Worm (Caenorhabditis elegans): Measurements from ENCODE around the gene Y65A5A.2.

Gene Y65A5A.2

DNA sequence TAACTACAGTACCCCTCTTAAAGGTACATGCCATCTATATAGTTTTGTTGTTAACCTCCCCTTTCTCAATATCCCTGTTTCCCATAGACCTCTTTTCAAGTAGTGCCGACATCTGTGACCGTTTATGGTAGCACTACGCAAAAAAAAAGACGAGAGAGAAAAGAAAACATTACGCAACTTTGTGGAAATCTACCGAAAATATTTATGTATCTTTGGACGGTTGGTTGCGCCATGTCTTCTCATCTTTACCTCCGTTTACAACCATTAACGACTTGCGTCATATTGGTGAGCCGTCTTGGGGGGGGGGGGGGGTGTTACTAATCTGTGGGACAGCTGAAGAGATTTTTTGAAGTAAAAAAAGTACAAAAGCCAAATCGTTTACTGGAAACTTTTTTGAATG is 20.4 kb upstream of the Y65A5A.2 start:
- TF ChIP-seq zag-1 (tag; optimal IDR thresholded peaks at IDR 0.05) (no peak), eor-1 (tag; optimal IDR thresholded peaks at IDR 0.05) (no peak), skn-1 (tag; optimal IDR thresholded peaks at IDR 0.05) (no peak), elt-3 (tag; optimal IDR thresholded peaks at IDR 0.05) (no peak), nhr-67 (tag; optimal IDR thresholded peaks at IDR 0.05) (no peak), nhr-12 (tag; optimal IDR thresholded peaks at IDR 0.05) (no peak), R02D3.7 (tag; optimal IDR thresholded peaks at IDR 0.05) (no peak)

DNA sequence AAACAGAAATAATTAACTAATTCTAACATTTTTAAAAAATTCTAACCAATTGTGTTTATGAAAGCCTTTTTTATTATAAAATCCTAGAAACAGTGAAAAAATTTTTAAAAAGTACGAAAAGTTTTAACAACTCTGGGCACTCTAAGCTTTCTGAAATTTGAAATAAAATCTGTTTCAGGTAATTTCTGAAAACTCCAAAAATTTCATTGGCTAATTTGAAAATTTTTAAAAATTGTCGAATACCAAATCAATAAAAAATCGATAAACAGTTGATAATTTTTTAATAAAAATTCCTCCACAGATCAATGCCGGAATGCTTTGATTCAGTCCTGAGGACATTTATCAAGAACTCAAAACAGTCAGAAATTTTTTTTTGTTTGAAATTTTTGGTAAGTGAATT is 18.2 kb upstream of the Y65A5A.2 start, which contains the start of gene Y65A5A.24:
Gene Y65A5A.24 (plus strand): TSS at position 301 of the 400 bp plus-strand sequence.
- TF ChIP-seq fos-1 (tag; optimal IDR thresholded peaks at IDR 0.05) (no peak), nhr-12 (tag; optimal IDR thresholded peaks at IDR 0.05) (no peak), hmg-11 (tag; optimal IDR thresholded peaks at IDR 0.05) (no peak), ama-1 (optimal IDR thresholded peaks at IDR 0.05) (no peak), nhr-43 (tag; optimal IDR thresholded peaks at IDR 0.05; ENCODE audit: poor library complexity, severe bottlenecking) (no peak), fkh-2 (tag; optimal IDR thresholded peaks at IDR 0.05) (no peak), skn-1 (tag; optimal IDR thresholded peaks at IDR 0.05) (no peak), daf-12 (tag; optimal IDR thresholded peaks at IDR 0.05) (no peak), mml-1 (tag; optimal IDR thresholded peaks at IDR 0.05) (no peak), aly-2 (tag; optimal IDR thresholded peaks at IDR 0.05) (no peak), nhr-11 (tag; optimal IDR thresholded peaks at IDR 0.05) (no peak), ztf-4 (tag; optimal IDR thresholded peaks at IDR 0.05) (no peak)

DNA sequence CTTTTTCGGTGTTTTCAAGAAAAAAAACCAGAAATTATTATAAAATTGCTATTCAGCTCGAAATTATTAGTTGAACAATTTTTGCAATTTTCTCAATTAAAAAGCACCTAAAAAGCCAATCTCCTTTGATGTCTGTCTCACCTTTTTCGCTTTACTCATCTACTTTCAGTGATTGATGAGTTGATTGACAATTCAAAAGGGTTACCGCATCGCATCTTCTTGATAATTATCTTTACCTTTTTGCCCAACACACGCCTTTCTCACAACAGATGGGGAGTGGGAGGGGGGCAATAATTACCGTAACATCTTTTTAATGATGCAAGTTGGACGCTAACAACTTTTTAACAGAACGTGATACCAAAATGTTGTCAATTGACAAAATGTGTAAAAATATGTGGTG is 15.2 kb upstream of the Y65A5A.2 start:
- no peak for TF ChIP-seq fos-1 (tag; optimal IDR thresholded peaks at IDR 0.05)
- no peak for TF ChIP-seq nhr-23 (tag; optimal IDR thresholded peaks at IDR 0.05)
- no peak for TF ChIP-seq sea-2 (GFP tag; optimal IDR thresholded peaks at IDR 0.05)
- TF ChIP-seq elt-3 (tag; optimal IDR thresholded peaks at IDR 0.05), result peak in 1 of 3 experiments; percentile 47
- peak; percentile 1 for TF ChIP-seq unc-62 (GFP tag; optimal IDR thresholded peaks at IDR 0.05)
- peak; percentile 68 for TF ChIP-seq elt-1 (tag; optimal IDR thresholded peaks at IDR 0.05)
- peak; percentile 44 for TF ChIP-seq nhr-25 (tag; optimal IDR thresholded peaks at IDR 0.05)
- no peak for TF ChIP-seq ceh-9 (tag; optimal IDR thresholded peaks at IDR 0.05)

DNA sequence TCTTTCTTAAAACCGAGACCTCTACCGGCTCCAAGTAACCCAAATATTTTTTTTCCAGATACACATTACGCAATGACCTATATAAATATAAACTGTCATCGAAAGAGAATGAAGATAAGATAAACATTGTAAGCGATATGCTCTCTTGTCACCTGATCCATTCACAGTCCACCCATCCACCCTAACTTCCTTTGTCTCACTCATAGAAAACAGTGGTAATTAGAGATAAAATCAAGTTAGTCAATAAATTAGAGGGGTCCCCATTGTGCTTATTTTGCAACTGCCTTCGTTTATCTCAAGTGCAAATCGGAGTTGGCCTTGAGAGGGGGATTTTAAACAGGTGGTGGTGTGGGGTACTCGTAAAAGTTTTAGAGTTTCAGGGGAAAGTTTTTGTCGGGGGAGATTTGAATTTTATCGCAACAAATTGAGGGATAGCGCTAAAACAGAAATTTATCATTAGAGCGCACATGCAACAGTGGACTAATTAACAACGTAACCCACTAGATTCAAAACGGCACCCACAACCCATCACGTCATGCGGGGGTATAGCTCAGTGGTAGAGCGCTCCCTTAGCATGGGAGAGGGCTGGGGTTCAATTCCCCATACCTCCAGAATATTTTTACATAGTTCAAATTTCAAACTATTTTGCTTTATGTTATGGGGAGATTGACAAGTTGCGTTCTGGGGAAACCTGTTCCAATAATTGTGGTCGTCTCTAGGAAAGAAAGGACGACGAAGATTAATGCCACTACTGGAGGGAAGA is 13.8 kb upstream of the Y65A5A.2 start:
- TF ChIP-seq ztf-11 (tag; optimal IDR thresholded peaks at IDR 0.05), result no peak
- TF ChIP-seq eor-1 (tag; optimal IDR thresholded peaks at IDR 0.05), result no peak
- peak; percentile 42 for TF ChIP-seq lin-15B (tag; optimal IDR thresholded peaks at IDR 0.05)
- peak; percentile 64 for TF ChIP-seq nhr-43 (tag; optimal IDR thresholded peaks at IDR 0.05; ENCODE audit: poor library complexity, severe bottlenecking)
- TF ChIP-seq hmg-11 (tag; optimal IDR thresholded peaks at IDR 0.05), result peak; percentile 1
- TF ChIP-seq nhr-25 (tag; optimal IDR thresholded peaks at IDR 0.05), result peak; percentile 42
- TF ChIP-seq nhr-23 (tag; optimal IDR thresholded peaks at IDR 0.05), result peak; percentile 4
- peak; percentile 20 for TF ChIP-seq lsy-12 (tag; optimal IDR thresholded peaks at IDR 0.05)
- TF ChIP-seq mml-1 (tag; optimal IDR thresholded peaks at IDR 0.05), result no peak
- TF ChIP-seq elt-3 (tag; optimal IDR thresholded peaks at IDR 0.05), result peak in 1 of 3 experiments; percentile 50
- TF ChIP-seq lin-39 (tag; optimal IDR thresholded peaks at IDR 0.05), result peak; percentile 32
- peak; percentile 22 for TF ChIP-seq nfya-1 (tag; optimal IDR thresholded peaks at IDR 0.05; ENCODE audit: insufficient read depth)
- peak; percentile 21 for TF ChIP-seq tbx-2 (tag; optimal IDR thresholded peaks at IDR 0.05)

DNA sequence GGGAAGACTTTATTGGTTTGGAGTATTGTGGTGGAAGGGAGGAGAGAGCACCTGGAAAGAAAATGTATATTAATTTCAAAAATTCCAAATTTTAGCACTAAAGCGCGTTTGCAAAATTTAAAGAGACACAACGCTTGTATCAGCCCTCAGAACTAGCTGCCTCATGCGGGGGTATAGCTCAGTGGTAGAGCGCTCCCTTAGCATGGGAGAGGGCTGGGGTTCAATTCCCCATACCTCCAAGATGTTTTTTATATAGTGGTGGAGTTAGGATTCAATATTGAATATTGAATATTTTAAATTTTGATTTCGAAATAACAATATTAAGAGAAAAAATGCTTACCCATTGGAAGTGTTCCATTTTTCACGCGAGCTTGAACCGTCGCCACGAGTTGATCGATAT is 12.8 kb upstream of the Y65A5A.2 start:
- no peak for TF ChIP-seq unc-62 (GFP tag; optimal IDR thresholded peaks at IDR 0.05)
- TF ChIP-seq elt-3 (tag; optimal IDR thresholded peaks at IDR 0.05), result no peak
- no peak for TF ChIP-seq ztf-11 (tag; optimal IDR thresholded peaks at IDR 0.05)
- TF ChIP-seq hmg-11 (tag; optimal IDR thresholded peaks at IDR 0.05), result peak; percentile 74
- TF ChIP-seq nhr-76 (tag; optimal IDR thresholded peaks at IDR 0.05), result no peak
- peak; percentile 10 for TF ChIP-seq elt-2 (tag; optimal IDR thresholded peaks at IDR 0.05)
- TF ChIP-seq nhr-43 (tag; optimal IDR thresholded peaks at IDR 0.05; ENCODE audit: poor library complexity, severe bottlenecking), result peak; percentile 72
- peak; percentile 45 for TF ChIP-seq nfya-1 (tag; optimal IDR thresholded peaks at IDR 0.05; ENCODE audit: insufficient read depth)
- peak; percentile 6 for TF ChIP-seq lin-39 (tag; optimal IDR thresholded peaks at IDR 0.05)
- peak; percentile 44 for TF ChIP-seq lsy-12 (tag; optimal IDR thresholded peaks at IDR 0.05)
- no peak for TF ChIP-seq skn-1 (tag; optimal IDR thresholded peaks at IDR 0.05)
- TF ChIP-seq fkh-2 (tag; optimal IDR thresholded peaks at IDR 0.05), result no peak
